Fruit fly (Drosophila melanogaster) whole organism, embryonic: ENCODE measurements around the gene CG33181.

ENCODE experiments used
- Asciz ChIP-seq: fragments of 200-800 bp; sonication (Bioruptor generic); optimal IDR thresholded peaks from 2 replicates; lab custom pipeline; 2017; ENCODE audit warnings: missing biosample characterization, mild to moderate bottlenecking, missing genetic modification characterization, missing genetic modification reagents
- C15 ChIP-seq: fragments of 200-800 bp; sonication (Bioruptor generic); IDR thresholded peaks from 3 replicates; pipeline ENCODE4 v1.3.6; 2022; ENCODE audit warnings: missing biosample characterization, missing genetic modification characterization
- CG10959 ChIP-seq: fragments of 200-800 bp; sonication (Bioruptor generic); IDR thresholded peaks from 2 replicates; pipeline ENCODE4 v1.3.6; 2022; ENCODE audit warnings: missing biosample characterization, missing genetic modification characterization
- CG12236 ChIP-seq: fragments of 200-800 bp; sonication (Bioruptor generic); optimal IDR thresholded peaks from 2 replicates; lab custom pipeline; 2016; ENCODE audit warnings: missing biosample characterization, missing genetic modification characterization
- CG12744 ChIP-seq: fragments of 200-800 bp; sonication (Bioruptor generic); optimal IDR thresholded peaks from 2 replicates; lab custom pipeline; 2016; ENCODE audit warnings: missing biosample characterization, missing genetic modification characterization
- CG12769 ChIP-seq: fragments of 200-800 bp; sonication (Bioruptor generic); optimal IDR thresholded peaks from 2 replicates; lab custom pipeline; 2019; ENCODE audit warnings: missing biosample characterization, mild to moderate bottlenecking, missing genetic modification characterization, moderate library complexity
- CG13287 ChIP-seq: fragments of 200-800 bp; sonication (Bioruptor generic); IDR thresholded peaks from 2 replicates; pipeline ENCODE4 v1.3.6; 2022; ENCODE audit warnings: missing biosample characterization, missing genetic modification characterization; ENCODE audit not compliant: partially characterized antibody
- CG13894 ChIP-seq: fragments of 200-800 bp; sonication (Bioruptor generic); optimal IDR thresholded peaks from 3 replicates; lab custom pipeline; 2018; ENCODE audit warnings: missing biosample characterization, mild to moderate bottlenecking, missing genetic modification characterization, moderate library complexity
- CG14050 ChIP-seq: fragments of 200-800 bp; sonication (Bioruptor generic); IDR thresholded peaks from 3 replicates; pipeline ENCODE4 v1.3.6; 2022; ENCODE audit warnings: missing biosample characterization, missing genetic modification characterization
- CG14965 ChIP-seq: fragments of 200-800 bp; sonication (Bioruptor generic); optimal IDR thresholded peaks from 2 replicates; lab custom pipeline; 2016; ENCODE audit warnings: missing biosample characterization, missing genetic modification characterization, borderline replicate concordance
- CG1602 ChIP-seq: fragments of 200-800 bp; sonication (Bioruptor generic); optimal IDR thresholded peaks from 3 replicates; lab custom pipeline; 2016; ENCODE audit warnings: missing biosample characterization, missing genetic modification characterization
- CG17328 ChIP-seq: fragments of 200-800 bp; sonication (Bioruptor generic); IDR thresholded peaks from 2 replicates; pipeline ENCODE4 v1.3.6; 2022; ENCODE audit warnings: missing biosample characterization, missing genetic modification characterization
- CG1792 ChIP-seq: fragments of 200-800 bp; sonication (Bioruptor generic); optimal IDR thresholded peaks from 2 replicates; lab custom pipeline; 2016; ENCODE audit warnings: missing biosample characterization, missing genetic modification characterization
- CG18262 ChIP-seq: fragments of 200-800 bp; optimal IDR thresholded peaks from 3 replicates; lab custom pipeline; 2019; ENCODE audit warnings: missing biosample characterization, mild to moderate bottlenecking, missing genetic modification characterization, moderate library complexity
- CG1832 ChIP-seq: fragments of 200-800 bp; sonication (Bioruptor generic); optimal IDR thresholded peaks from 2 replicates; lab custom pipeline; 2017; ENCODE audit warnings: missing biosample characterization, mild to moderate bottlenecking, missing genetic modification characterization, inconsistent platforms
- CG18599 ChIP-seq: fragments of 200-800 bp; sonication (Bioruptor generic); optimal IDR thresholded peaks from 3 replicates; lab custom pipeline; 2017; ENCODE audit warnings: missing biosample characterization, missing genetic modification characterization, mild to moderate bottlenecking, moderate library complexity, missing genetic modification reagents
- CG18764 ChIP-seq: fragments of 200-800 bp; sonication (Bioruptor generic); optimal IDR thresholded peaks from 3 replicates; lab custom pipeline; 2016; ENCODE audit warnings: missing biosample characterization, missing genetic modification characterization
- CG2678 ChIP-seq: fragments of 200-800 bp; sonication (Bioruptor generic); optimal IDR thresholded peaks from 3 replicates; lab custom pipeline; 2019; ENCODE audit warnings: missing biosample characterization, mild to moderate bottlenecking, missing genetic modification characterization, moderate library complexity
- CG2889 ChIP-seq: fragments of 200-800 bp; sonication (Bioruptor generic); IDR thresholded peaks from 3 replicates; pipeline ENCODE4 v1.3.6; 2022; ENCODE audit warnings: missing biosample characterization, missing genetic modification characterization
- CG30403 ChIP-seq: fragments of 200-800 bp; sonication (Bioruptor generic); optimal IDR thresholded peaks from 3 replicates; lab custom pipeline; 2016; ENCODE audit warnings: missing biosample characterization, missing genetic modification characterization
- CG3065 ChIP-seq: fragments of 200-800 bp; sonication (Bioruptor generic); optimal IDR thresholded peaks from 2 replicates; lab custom pipeline; 2016; ENCODE audit warnings: missing biosample characterization, missing genetic modification characterization
- CG32767 ChIP-seq: fragments of 200-800 bp; sonication (Bioruptor generic); IDR thresholded peaks from 2 replicates; pipeline ENCODE4 v1.3.6; 2022; ENCODE audit warnings: missing biosample characterization, missing genetic modification characterization
- CG6654 ChIP-seq: fragments of 200-800 bp; sonication (Bioruptor generic); optimal IDR thresholded peaks from 2 replicates; lab custom pipeline; 2017; ENCODE audit warnings: missing biosample characterization, mild to moderate bottlenecking, missing genetic modification characterization
- CG6689 ChIP-seq: fragments of 200-800 bp; sonication (Bioruptor generic); IDR thresholded peaks from 2 replicates; pipeline ENCODE4 v1.3.6; 2022; ENCODE audit warnings: missing biosample characterization, missing genetic modification characterization
- CG7357 ChIP-seq: fragments of 200-800 bp; sonication (Bioruptor generic); IDR thresholded peaks from 3 replicates; pipeline ENCODE4 v1.3.6; 2022; ENCODE audit warnings: missing biosample characterization, missing genetic modification characterization
- CG7928 ChIP-seq: fragments of 200-800 bp; sonication (Bioruptor generic); optimal IDR thresholded peaks from 2 replicates; lab custom pipeline; 2017; ENCODE audit warnings: missing biosample characterization, mild to moderate bottlenecking, missing genetic modification characterization
- CG8359 ChIP-seq: fragments of 200-800 bp; sonication (Bioruptor generic); optimal IDR thresholded peaks from 2 replicates; lab custom pipeline; 2017; ENCODE audit warnings: missing biosample characterization, mild to moderate bottlenecking, missing genetic modification characterization, borderline replicate concordance
- CG8924 ChIP-seq: fragments of 200-800 bp; optimal IDR thresholded peaks from 3 replicates; lab custom pipeline; 2019; ENCODE audit warnings: missing biosample characterization, mild to moderate bottlenecking, missing genetic modification characterization, moderate library complexity
- Ets97D ChIP-seq: fragments of 200-800 bp; sonication (Bioruptor generic); optimal IDR thresholded peaks from 3 replicates; lab custom pipeline; 2016; ENCODE audit warnings: missing biosample characterization, missing genetic modification characterization
- Gsc ChIP-seq: fragments of 200-800 bp; sonication (Bioruptor generic); IDR thresholded peaks from 2 replicates; pipeline ENCODE4 v1.3.6; 2022; ENCODE audit warnings: missing biosample characterization, missing genetic modification characterization
- HHEX ChIP-seq: fragments of 200-800 bp; sonication (Bioruptor generic); optimal IDR thresholded peaks from 3 replicates; lab custom pipeline; 2017; ENCODE audit warnings: missing biosample characterization, mild to moderate bottlenecking, missing genetic modification characterization, missing genetic modification reagents
- HLH4C ChIP-seq: fragments of 200-800 bp; sonication (Bioruptor generic); IDR thresholded peaks from 3 replicates; pipeline ENCODE4 v1.3.6; 2022; ENCODE audit warnings: missing biosample characterization, missing genetic modification characterization; ENCODE audit not compliant: partially characterized antibody
- MBD-R2 ChIP-seq: fragments of 200-800 bp; sonication (Bioruptor generic); IDR thresholded peaks from 2 replicates; pipeline ENCODE4 v1.3.6; 2022; ENCODE audit warnings: missing biosample characterization, missing genetic modification characterization
- Meics ChIP-seq: fragments of 200-800 bp; sonication (Bioruptor generic); optimal IDR thresholded peaks from 2 replicates; lab custom pipeline; 2017; ENCODE audit warnings: missing biosample characterization, mild to moderate bottlenecking, missing genetic modification characterization
- Mrtf ChIP-seq: fragments of 200-800 bp; sonication (Bioruptor generic); IDR thresholded peaks from 3 replicates; pipeline ENCODE4 v1.3.6; 2022; ENCODE audit warnings: missing biosample characterization, missing genetic modification characterization
- Usf ChIP-seq: fragments of 200-800 bp; sonication (Bioruptor generic); optimal IDR thresholded peaks from 2 replicates; lab custom pipeline; 2017; ENCODE audit warnings: missing genotype, missing biosample characterization, missing genetic modification characterization
- abd-A ChIP-seq: fragments of 200-800 bp; sonication (Bioruptor generic); optimal IDR thresholded peaks from 3 replicates; lab custom pipeline; 2019; ENCODE audit warnings: missing biosample characterization, mild to moderate bottlenecking, missing genetic modification characterization, moderate library complexity
- dpn ChIP-seq, 2 experiments: fragments of 200-800 bp; sonication (Bioruptor generic); optimal IDR thresholded peaks; 3 replicates each; lab custom pipeline; 2016; ENCODE audit warnings: missing biosample characterization in 2 of 2, missing genetic modification characterization in 2 of 2
- ewg ChIP-seq: fragments of 200-800 bp; sonication (Bioruptor generic); optimal IDR thresholded peaks from 3 replicates; lab custom pipeline; 2017; ENCODE audit warnings: mild to moderate bottlenecking, missing biosample characterization, missing genetic modification reagents, missing genetic modification characterization
- ind ChIP-seq: fragments of 200-800 bp; sonication (Bioruptor generic); optimal IDR thresholded peaks from 3 replicates; lab custom pipeline; 2016; ENCODE audit warnings: missing biosample characterization, missing genetic modification characterization
- luna ChIP-seq: fragments of 200-800 bp; sonication (Bioruptor generic); optimal IDR thresholded peaks from 2 replicates; lab custom pipeline; 2016; ENCODE audit warnings: missing biosample characterization, missing genetic modification characterization
- pb ChIP-seq: fragments of 200-800 bp; sonication (Bioruptor generic); optimal IDR thresholded peaks from 3 replicates; lab custom pipeline; 2016; ENCODE audit warnings: missing biosample characterization, missing genetic modification characterization
- ranshi ChIP-seq: fragments of 200-800 bp; sonication (Bioruptor generic); IDR thresholded peaks from 2 replicates; pipeline ENCODE4 v1.3.6; 2022; ENCODE audit warnings: missing biosample characterization, missing genetic modification characterization
- repo ChIP-seq: fragments of 200-800 bp; sonication (Bioruptor generic); optimal IDR thresholded peaks from 2 replicates; lab custom pipeline; 2016; ENCODE audit warnings: missing biosample characterization, missing genetic modification characterization
- rib ChIP-seq: fragments of 200-800 bp; sonication (Bioruptor generic); IDR thresholded peaks from 2 replicates; pipeline ENCODE4 v1.3.6; 2022; ENCODE audit warnings: missing biosample characterization, missing genetic modification characterization
- sisA ChIP-seq: fragments of 200-800 bp; sonication (Bioruptor generic); IDR thresholded peaks from 2 replicates; pipeline ENCODE4 v1.3.6; 2022; ENCODE audit warnings: missing biosample characterization, missing genetic modification characterization
- ssp ChIP-seq: fragments of 200-800 bp; sonication (Bioruptor generic); IDR thresholded peaks from 2 replicates; pipeline ENCODE4 v1.3.6; 2022; ENCODE audit warnings: missing biosample characterization, missing genetic modification characterization
- tgo ChIP-seq: fragments of 200-800 bp; sonication (Bioruptor generic); IDR thresholded peaks from 3 replicates; pipeline ENCODE4 v1.3.6; 2022; ENCODE audit warnings: missing biosample characterization, missing genetic modification characterization
- unpg ChIP-seq: fragments of 200-800 bp; sonication (Bioruptor generic); optimal IDR thresholded peaks from 3 replicates; lab custom pipeline; 2018; ENCODE audit warnings: missing biosample characterization, mild to moderate bottlenecking, missing genetic modification characterization, moderate library complexity
- vvl ChIP-seq: fragments of 200-800 bp; sonication (Bioruptor generic); IDR thresholded peaks from 2 replicates; pipeline ENCODE4 v1.3.6; 2022; ENCODE audit warnings: missing biosample characterization, missing genetic modification characterization
- wek ChIP-seq: fragments of 200-800 bp; sonication (Bioruptor generic); optimal IDR thresholded peaks from 3 replicates; lab custom pipeline; 2018; ENCODE audit warnings: missing biosample characterization, mild to moderate bottlenecking, missing genetic modification characterization, moderate library complexity

Gene CG33181

dm6 chrX:8538182-8538581, 49.0 kb downstream of the CG33181 start (continued):
- peak; percentile 49 for TF ChIP-seq ssp (GFP tag; lab: Robert Waterston, UW)
- TF ChIP-seq dpn (GFP tag; optimal IDR thresholded peaks at IDR 0.05; lab: Kevin White, UChicago), result peak; percentile 42 to 56
- no peak for TF ChIP-seq CG1792 (GFP tag; lab: Kevin White, UChicago)
- TF ChIP-seq Meics (GFP tag; lab: Kevin White, UChicago), result peak; percentile 60
- TF ChIP-seq ewg (GFP tag; lab: Kevin White, UChicago), result peak; percentile 34
- TF ChIP-seq Gsc (GFP tag; lab: Robert Waterston, UW), result no peak
- TF ChIP-seq CG2889, result no peak
- no peak for TF ChIP-seq abd-A (tag; lab: Kevin White, UChicago)
- no peak for TF ChIP-seq CG12236 (GFP tag; lab: Kevin White, UChicago)
- TF ChIP-seq repo (GFP tag; lab: Kevin White, UChicago), result no peak
- TF ChIP-seq CG13287 (GFP tag; lab: Robert Waterston, UW), result no peak
- peak; percentile 64 for TF ChIP-seq CG6689 (GFP tag; lab: Robert Waterston, UW)
- no peak for TF ChIP-seq Ets97D (GFP tag; lab: Kevin White, UChicago)
- peak; percentile 27 for TF ChIP-seq CG1602 (GFP tag; lab: Kevin White, UChicago)
- TF ChIP-seq HHEX, result peak; percentile 26
- peak; percentile 63 for TF ChIP-seq CG30403 (GFP tag; lab: Kevin White, UChicago)
- TF ChIP-seq Asciz (GFP tag; lab: Kevin White, UChicago), result peak; percentile 12
- peak; percentile 45; the same call in 1 of the 3 replicates for TF ChIP-seq CG14050
- peak; percentile 27 for TF ChIP-seq CG6654 (GFP tag; lab: Kevin White, UChicago)
- peak; percentile 75 for TF ChIP-seq CG18599
- peak; percentile 78 for TF ChIP-seq unpg
- peak; percentile 56; the same call in 1 of the 3 replicates for TF ChIP-seq Mrtf
- no peak for TF ChIP-seq HLH4C
- peak; percentile 74 for TF ChIP-seq CG12769
- peak; percentile 62 for TF ChIP-seq ranshi
- TF ChIP-seq CG1832, result no peak
- peak; percentile 57 for TF ChIP-seq CG8924 (tag; lab: Kevin White, UChicago)
- peak; percentile 10 for TF ChIP-seq wek
- TF ChIP-seq vvl (GFP tag; lab: Robert Waterston, UW), result peak; percentile 82
- no peak for TF ChIP-seq CG3065 (GFP tag; lab: Kevin White, UChicago)
- TF ChIP-seq CG8359 (GFP tag; lab: Kevin White, UChicago), result peak; percentile 16
- TF ChIP-seq CG12744 (GFP tag; lab: Kevin White, UChicago), result peak; percentile 50
- TF ChIP-seq CG7928 (GFP tag; lab: Kevin White, UChicago), result no peak
- TF ChIP-seq CG7357 (GFP tag; lab: Robert Waterston, UW), result 0 out of 3 replicates have a peak, but pooled peaks have one; percentile 51
- peak; percentile 46; the same call in 1 of the 2 replicates for TF ChIP-seq CG32767
- TF ChIP-seq CG10959 (GFP tag; lab: Robert Waterston, UW), result peak; percentile 68
- TF ChIP-seq CG2678 (tag; lab: Kevin White, UChicago), result peak; percentile 79
- no peak for TF ChIP-seq CG14965 (GFP tag; lab: Kevin White, UChicago)
- no peak for TF ChIP-seq luna (GFP tag; lab: Kevin White, UChicago)
- peak; percentile 68 for TF ChIP-seq tgo (GFP tag; lab: Robert Waterston, UW)
- TF ChIP-seq rib (GFP tag; lab: Robert Waterston, UW), result no peak
- no peak for TF ChIP-seq C15 (GFP tag; lab: Robert Waterston, UW)
- peak; percentile 8 for TF ChIP-seq pb (GFP tag; lab: Kevin White, UChicago)
- peak; percentile 10 for TF ChIP-seq CG13894 (tag; lab: Kevin White, UChicago)
- peak; percentile 71 for TF ChIP-seq CG17328 (GFP tag; lab: Robert Waterston, UW)
- peak; percentile 66 for TF ChIP-seq sisA (GFP tag; lab: Robert Waterston, UW)
- peak; percentile 58 for TF ChIP-seq ind
- TF ChIP-seq MBD-R2, result peak; percentile 32; the same call in 1 of the 2 replicates
- peak; percentile 68 for TF ChIP-seq CG18262 (tag; lab: Kevin White, UChicago)
- TF ChIP-seq Usf (GFP tag; lab: Kevin White, UChicago), result no peak
- peak; percentile 2 for TF ChIP-seq CG18764 (GFP tag; lab: Kevin White, UChicago)
